Fruit fly (Drosophila melanogaster): ENCODE measurements around the gene Gbs-76A.

The Gbs-76A gene

DNA sequence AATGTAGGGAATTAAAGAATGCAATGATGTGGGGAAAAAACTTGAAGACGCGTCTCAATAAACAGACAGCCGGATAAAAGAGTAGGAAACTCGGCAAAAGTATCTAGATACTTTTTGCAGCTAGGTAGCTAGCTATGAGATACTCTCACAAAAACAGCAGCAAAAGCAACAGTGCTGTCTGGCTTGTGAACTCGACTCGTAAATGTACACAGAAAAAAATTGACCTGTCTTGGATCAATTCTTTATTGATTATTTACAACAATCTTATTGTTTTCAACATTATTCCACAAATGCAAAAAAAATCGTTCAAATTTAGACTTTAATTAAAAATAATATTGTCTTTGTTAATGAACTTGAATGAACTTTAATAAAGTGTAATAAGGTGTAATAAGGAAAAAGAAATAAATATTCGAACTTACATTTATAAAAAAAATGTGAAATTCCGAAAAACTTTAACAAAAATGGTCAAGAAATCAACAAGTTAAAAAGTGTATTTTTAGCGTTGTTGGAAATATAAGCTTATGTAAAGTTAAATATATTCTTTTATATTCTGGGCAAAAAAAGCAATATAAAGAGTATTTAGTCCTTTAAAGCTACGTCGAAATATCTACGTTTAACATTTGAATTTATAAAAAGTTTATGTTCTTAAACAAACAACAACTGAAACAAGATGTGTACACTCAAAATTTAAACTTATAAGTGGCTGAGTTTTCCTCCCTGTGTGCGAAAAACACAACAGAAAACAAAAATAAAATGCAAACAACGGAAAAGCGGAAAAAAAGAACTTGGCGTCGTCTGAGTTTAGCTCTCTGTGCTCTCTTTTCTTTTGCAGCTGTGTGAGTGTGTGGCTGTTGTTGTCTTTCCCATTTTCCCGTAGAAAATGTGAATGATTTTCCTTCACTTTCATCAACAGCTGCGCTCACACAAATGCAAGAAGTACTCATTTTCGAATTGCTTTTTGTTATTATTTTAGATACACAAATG, 58.5 kb downstream of the Gbs-76A start:
- TF ChIP-seq jim (GFP tag; optimal IDR thresholded peaks at IDR 0.05) (no peak), Myc (optimal IDR thresholded peaks at IDR 0.05) (no peak), Jra (GFP tag; optimal IDR thresholded peaks at IDR 0.05) (no peak), tai (GFP tag; optimal IDR thresholded peaks at IDR 0.05) (no peak), woc (GFP tag; optimal IDR thresholded peaks at IDR 0.05) (no peak), psq (GFP tag; optimal IDR thresholded peaks at IDR 0.05) (no peak), pan (optimal IDR thresholded peaks at IDR 0.05) (no peak), Hnf4 (GFP tag; optimal IDR thresholded peaks at IDR 0.05) (no peak), CG32264 (GFP tag; optimal IDR thresholded peaks at IDR 0.05) (no peak), lola (GFP tag; optimal IDR thresholded peaks at IDR 0.05) (no peak), Rel (GFP tag; optimal IDR thresholded peaks at IDR 0.05) (no peak), Rel (tag; optimal IDR thresholded peaks at IDR 0.05) (no peak), sage (GFP tag; optimal IDR thresholded peaks at IDR 0.05) (no peak), dsf (GFP tag; optimal IDR thresholded peaks at IDR 0.05; ENCODE audit: borderline replicate concordance) (no peak), Hr78 (GFP tag; optimal IDR thresholded peaks at IDR 0.05) (no peak), h (GFP tag; optimal IDR thresholded peaks at IDR 0.05) (no peak), GATAd (GFP tag; optimal IDR thresholded peaks at IDR 0.05) (no peak), ey (GFP tag; optimal IDR thresholded peaks at IDR 0.05) (no peak), Hr83 (GFP tag; optimal IDR thresholded peaks at IDR 0.05; ENCODE audit: poor library complexity, severe bottlenecking) (no peak), Vsx2 (GFP tag; optimal IDR thresholded peaks at IDR 0.05; ENCODE audit: partially characterized antibody) (no peak)

DNA sequence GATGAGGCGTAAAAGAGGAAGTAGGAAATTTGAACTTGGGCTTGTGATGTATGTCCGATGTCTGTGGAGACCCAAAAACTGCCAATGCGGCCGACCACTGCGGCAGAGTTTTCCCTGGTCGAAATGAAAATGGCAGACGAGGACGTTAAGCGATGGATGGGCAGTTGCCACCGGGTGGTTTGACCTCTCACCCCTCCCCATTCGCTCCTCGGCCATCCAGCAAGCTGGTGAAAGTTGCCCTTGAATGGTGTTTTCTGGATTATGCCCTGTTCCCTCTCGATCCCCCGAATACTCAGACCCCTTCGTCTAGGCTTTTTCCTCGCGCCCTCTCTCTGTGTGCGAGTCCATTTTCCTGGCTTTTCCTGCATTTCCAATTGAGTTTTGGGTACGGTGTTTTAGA, 61.0 kb downstream of the Gbs-76A start:
- TF ChIP-seq CG9705 (GFP tag; optimal IDR thresholded peaks at IDR 0.05) (no peak), Hr83 (GFP tag; optimal IDR thresholded peaks at IDR 0.05; ENCODE audit: poor library complexity, severe bottlenecking) (no peak), woc (GFP tag; optimal IDR thresholded peaks at IDR 0.05) (no peak), N (GFP tag; optimal IDR thresholded peaks at IDR 0.05) (no peak), Jra (GFP tag; optimal IDR thresholded peaks at IDR 0.05) (no peak), lola (GFP tag; optimal IDR thresholded peaks at IDR 0.05) (no peak), sv (GFP tag; optimal IDR thresholded peaks at IDR 0.05) (no peak), Dfd (GFP tag; optimal IDR thresholded peaks at IDR 0.05) (no peak), OdsH (GFP tag; optimal IDR thresholded peaks at IDR 0.05) (no peak), HLH106 (tag; optimal IDR thresholded peaks at IDR 0.05) (no peak), rgr (GFP tag; optimal IDR thresholded peaks at IDR 0.05) (no peak), Dif (GFP tag; optimal IDR thresholded peaks at IDR 0.05; ENCODE audit: partially characterized antibody) (no peak), br (GFP tag; optimal IDR thresholded peaks at IDR 0.05) (no peak), pan (optimal IDR thresholded peaks at IDR 0.05) (no peak), brk (GFP tag; optimal IDR thresholded peaks at IDR 0.05) (no peak)
